Worm (Caenorhabditis elegans) whole organism, L2 larva: ENCODE results near the gene str-93.

Experiments
- F13H6.1 ChIP-seq: sonication (generic microtip); optimal IDR thresholded peaks from 2 replicates; lab custom pipeline; 2016; ENCODE audit warnings: missing genetic modification characterization, missing compliant biosample characterization
- R02D3.7 ChIP-seq: fragments of 150-350 bp; optimal IDR thresholded peaks from 2 replicates; lab custom pipeline; 2014; ENCODE audit warnings: missing biosample characterization, missing genetic modification characterization
- ZK546.5 ChIP-seq: sonication (generic microtip); optimal IDR thresholded peaks from 2 replicates; lab custom pipeline; 2017; ENCODE audit warnings: missing biosample characterization, missing genetic modification characterization
- alr-1 ChIP-seq: fragments of 150-350 bp; optimal IDR thresholded peaks from 2 replicates; lab custom pipeline; 2014; ENCODE audit warnings: missing biosample characterization, missing genetic modification characterization
- aly-2 ChIP-seq: fragments of 150-350 bp; optimal IDR thresholded peaks from 2 replicates; lab custom pipeline; 2014; ENCODE audit warnings: missing biosample characterization, missing genetic modification characterization
- ama-1 ChIP-seq: fragments of 150-350 bp; optimal IDR thresholded peaks from 2 replicates; lab custom pipeline; 2018; ENCODE audit warnings: inconsistent platforms
- ceh-16 ChIP-seq: fragments of 150-350 bp; optimal IDR thresholded peaks from 2 replicates; lab custom pipeline; 2014; ENCODE audit warnings: missing biosample characterization, missing genetic modification characterization
- crh-2 ChIP-seq: sonication (generic microtip); optimal IDR thresholded peaks from 2 replicates; lab custom pipeline; 2017; ENCODE audit warnings: missing biosample characterization, missing genetic modification characterization
- dmd-4 ChIP-seq: sonication (generic microtip); optimal IDR thresholded peaks from 2 replicates; lab custom pipeline; 2017; ENCODE audit warnings: missing biosample characterization, missing genetic modification characterization
- egl-27 ChIP-seq: sonication (generic microtip); optimal IDR thresholded peaks from 3 replicates; lab custom pipeline; 2017; ENCODE audit warnings: missing biosample characterization, missing genetic modification reagents, missing genetic modification characterization
- elt-1 ChIP-seq: fragments of 150-350 bp; optimal IDR thresholded peaks from 2 replicates; lab custom pipeline; 2014; ENCODE audit warnings: missing biosample characterization, missing genetic modification characterization
- elt-3 ChIP-seq: sonication (generic microtip); optimal IDR thresholded peaks from 2 replicates; lab custom pipeline; 2017; ENCODE audit warnings: missing biosample characterization, missing genetic modification characterization
- fos-1 ChIP-seq: fragments of 150-350 bp; optimal IDR thresholded peaks from 2 replicates; lab custom pipeline; 2014; ENCODE audit warnings: missing biosample characterization, missing genetic modification characterization
- gmeb-1 ChIP-seq: fragments of 150-350 bp; optimal IDR thresholded peaks from 2 replicates; lab custom pipeline; 2014; ENCODE audit warnings: missing biosample characterization, missing genetic modification characterization
- lin-11 ChIP-seq: fragments of 150-350 bp; sonication (generic microtip); optimal IDR thresholded peaks from 2 replicates; lab custom pipeline; 2014; ENCODE audit warnings: missing biosample characterization, missing genetic modification characterization, inconsistent platforms, mixed read lengths
- lin-39 ChIP-seq: fragments of 150-350 bp; optimal IDR thresholded peaks from 2 replicates; lab custom pipeline; 2014; ENCODE audit warnings: missing biosample characterization, missing genetic modification reagents, missing genetic modification characterization
- lsy-2 ChIP-seq, 2 experiments: fragments of 150-350 bp in 1 of 2; sonication (generic microtip) in 1 of 2; optimal IDR thresholded peaks; 2 replicates each; lab custom pipeline; 2014 to 2017; ENCODE audit warnings: missing biosample characterization in 2 of 2, missing genetic modification characterization in 2 of 2
- mab-5 ChIP-seq: fragments of 150-350 bp; optimal IDR thresholded peaks from 2 replicates; lab custom pipeline; 2014; ENCODE audit warnings: missing biosample characterization, missing genetic modification characterization
- mbf-1 ChIP-seq: sonication (generic microtip); optimal IDR thresholded peaks from 2 replicates; lab custom pipeline; 2017; ENCODE audit warnings: missing biosample characterization, missing genetic modification characterization
- mdl-1 ChIP-seq, 2 experiments: fragments of 150-350 bp in 1 of 2; sonication (generic microtip) in 1 of 2; optimal IDR thresholded peaks; 2 replicates each; lab custom pipeline; 2017; ENCODE audit warnings: missing biosample characterization in 2 of 2, missing genetic modification characterization in 2 of 2
- nhr-10 ChIP-seq: sonication (generic microtip); optimal IDR thresholded peaks from 2 replicates; lab custom pipeline; 2017; ENCODE audit warnings: missing biosample characterization, missing genetic modification characterization
- nhr-11 ChIP-seq: fragments of 150-350 bp; optimal IDR thresholded peaks from 2 replicates; lab custom pipeline; 2014; ENCODE audit warnings: missing biosample characterization, missing genetic modification characterization
- nhr-12 ChIP-seq: fragments of 150-350 bp; optimal IDR thresholded peaks from 2 replicates; lab custom pipeline; 2014; ENCODE audit warnings: missing biosample characterization, missing genetic modification characterization
- nhr-129 ChIP-seq: fragments of 150-350 bp; optimal IDR thresholded peaks from 2 replicates; lab custom pipeline; 2014; ENCODE audit warnings: missing biosample characterization, missing genetic modification characterization
- nhr-23 ChIP-seq: fragments of 150-350 bp; optimal IDR thresholded peaks from 2 replicates; lab custom pipeline; 2014; ENCODE audit warnings: missing biosample characterization, missing genetic modification reagents, missing genetic modification characterization
- nhr-25 ChIP-seq: fragments of 150-350 bp; sonication (generic microtip); optimal IDR thresholded peaks from 3 replicates; lab custom pipeline; 2014; ENCODE audit warnings: missing biosample characterization, missing genetic modification characterization
- nhr-6 ChIP-seq: fragments of 150-350 bp; optimal IDR thresholded peaks from 2 replicates; lab custom pipeline; 2014; ENCODE audit warnings: missing biosample characterization, missing genetic modification characterization
- nhr-77 ChIP-seq: fragments of 150-350 bp; optimal IDR thresholded peaks from 2 replicates; lab custom pipeline; 2014; ENCODE audit warnings: missing biosample characterization, missing genetic modification characterization
- peb-1 ChIP-seq: fragments of 150-350 bp; optimal IDR thresholded peaks from 2 replicates; lab custom pipeline; 2014; ENCODE audit warnings: missing biosample characterization, missing genetic modification characterization
- sem-4 ChIP-seq: fragments of 150-350 bp; optimal IDR thresholded peaks from 2 replicates; lab custom pipeline; 2014; ENCODE audit warnings: missing biosample characterization, missing genetic modification reagents, missing genetic modification characterization
- skn-1 ChIP-seq: sonication (generic microtip); optimal IDR thresholded peaks from 2 replicates; lab custom pipeline; 2017; ENCODE audit warnings: missing biosample characterization, missing genetic modification characterization
- sma-3 ChIP-seq: sonication (generic microtip); optimal IDR thresholded peaks from 2 replicates; lab custom pipeline; 2016; ENCODE audit warnings: missing genetic modification reagents, missing genetic modification characterization, missing compliant biosample characterization
- sma-9 ChIP-seq, 2 experiments: fragments of 150-350 bp in 1 of 2; sonication (generic microtip) in 1 of 2; optimal IDR thresholded peaks; 2 replicates each; lab custom pipeline; 2014 to 2016; ENCODE audit warnings: missing genetic modification characterization in 2 of 2, mild to moderate bottlenecking in 1 of 2, missing biosample characterization in 1 of 2, missing compliant biosample characterization in 1 of 2, missing genetic modification reagents in 1 of 2, moderate library complexity in 1 of 2
- snpc-4 ChIP-seq: fragments of 150-350 bp; optimal IDR thresholded peaks from 2 replicates; lab custom pipeline; 2014; ENCODE audit warnings: missing biosample characterization, missing genetic modification characterization
- unc-39 ChIP-seq: fragments of 150-350 bp; optimal IDR thresholded peaks from 2 replicates; lab custom pipeline; 2014; ENCODE audit warnings: missing biosample characterization, missing genetic modification characterization
- zag-1 ChIP-seq: fragments of 150-350 bp; optimal IDR thresholded peaks from 2 replicates; lab custom pipeline; 2014; ENCODE audit warnings: missing biosample characterization, missing genetic modification characterization
- ztf-1 ChIP-seq: fragments of 200-800 bp; sonication (Bioruptor generic); conservative IDR thresholded peaks from 2 replicates; pipeline ENCODE4 v1.3.6; 2022; ENCODE audit warnings: missing genetic modification characterization, missing compliant biosample characterization
- ztf-11 ChIP-seq: sonication (generic microtip); optimal IDR thresholded peaks from 2 replicates; lab custom pipeline; 2017; ENCODE audit warnings: missing biosample characterization, missing genetic modification characterization
- ztf-4 ChIP-seq: fragments of 150-350 bp; optimal IDR thresholded peaks from 2 replicates; lab custom pipeline; 2014; ENCODE audit warnings: missing biosample characterization, missing genetic modification characterization

The str-93 gene

DNA sequence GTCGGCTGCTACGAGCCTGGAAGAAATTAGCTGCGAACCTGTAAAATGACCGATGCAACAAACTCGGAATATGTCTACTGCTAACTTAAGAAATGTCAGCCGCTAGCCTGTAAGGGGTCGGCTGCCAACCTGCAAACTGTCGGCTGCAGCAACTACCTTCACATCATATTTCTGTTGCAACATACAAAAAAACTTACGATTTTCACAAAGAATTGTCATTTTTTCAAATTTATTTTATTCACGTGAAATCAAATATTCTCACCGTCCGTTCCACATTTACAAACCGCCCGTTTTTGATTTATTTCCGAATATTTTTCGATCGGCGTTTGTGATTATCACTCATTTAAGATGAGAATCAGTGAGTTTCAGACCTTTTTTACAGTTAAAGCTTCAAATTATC, 26.4 kb upstream of the str-93 start, which contains the start of gene Y26G10.6:
TSS of gene Y26G10.6 (plus strand) at position 301 of the 400 bp plus-strand sequence.
- TF ChIP-seq lsy-2 (tag; optimal IDR thresholded peaks at IDR 0.05; lab: Kevin White, UChicago) (no peak), nhr-129 (tag; lab: Kevin White, UChicago) (no peak), F13H6.1 (no peak), nhr-6 (tag; lab: Kevin White, UChicago) (no peak), gmeb-1 (no peak), ztf-4 (tag; lab: Kevin White, UChicago) (no peak), sem-4 (tag; lab: Kevin White, UChicago) (no peak), nhr-11 (tag; lab: Kevin White, UChicago) (no peak), skn-1 (tag; lab: Kevin White, UChicago) (no peak), alr-1 (tag; lab: Kevin White, UChicago) (no peak), peb-1 (no peak), ama-1 (lab: Kevin White, UChicago) (no peak), mbf-1 (tag; lab: Kevin White, UChicago) (no peak), aly-2 (tag; lab: Kevin White, UChicago) (no peak), elt-1 (tag; lab: Kevin White, UChicago) (no peak), nhr-10 (tag; lab: Kevin White, UChicago) (no peak), egl-27 (tag; lab: Kevin White, UChicago) (no peak), elt-3 (tag; lab: Kevin White, UChicago) (no peak)

DNA sequence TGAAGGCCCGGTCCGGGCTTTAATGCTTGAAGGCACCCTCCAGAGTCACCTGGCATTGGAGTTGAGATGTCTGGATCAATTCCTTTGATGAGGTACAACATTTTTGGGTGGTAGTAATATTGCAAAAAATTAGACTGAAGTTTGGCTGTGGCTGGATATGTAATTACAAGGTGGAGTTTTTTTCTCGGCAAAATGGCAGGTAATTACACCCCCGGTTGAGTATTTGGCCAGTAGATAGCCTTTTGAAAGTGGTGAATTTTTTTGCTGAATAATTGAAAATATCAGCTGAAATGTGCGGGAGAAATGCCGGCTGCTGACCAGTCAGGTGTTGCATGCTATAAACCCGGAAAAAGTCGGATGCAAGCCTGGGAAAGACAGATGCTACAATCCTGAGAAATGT, 25.9 kb upstream of the str-93 start, which contains the start of gene Y26G10.4:
TSS of gene Y26G10.4 (minus strand) at position 101 of the 400 bp plus-strand sequence.
- TF ChIP-seq zag-1 (no peak), sma-3 (GFP tag; lab: Kevin White, UChicago) (no peak), R02D3.7 (tag; lab: Kevin White, UChicago) (no peak), ztf-11 (tag; lab: Kevin White, UChicago) (no peak), nhr-77 (tag; lab: Kevin White, UChicago) (no peak), ama-1 (lab: Kevin White, UChicago) (no peak), dmd-4 (no peak), ceh-16 (tag; lab: Kevin White, UChicago) (no peak), lin-39 (tag; lab: Kevin White, UChicago) (no peak), crh-2 (tag; lab: Kevin White, UChicago) (no peak), sem-4 (tag; lab: Kevin White, UChicago) (no peak), nhr-11 (tag; lab: Kevin White, UChicago) (no peak), mab-5 (no peak), ztf-1 (no peak), nhr-23 (tag; lab: Kevin White, UChicago) (no peak), snpc-4 (tag; lab: Kevin White, UChicago) (no peak), nhr-12 (no peak), elt-1 (tag; lab: Kevin White, UChicago) (no peak)
- TF ChIP-seq, all 48 proteins: peak for 0

- TF ChIP-seq nhr-23 (tag; lab: Kevin White, UChicago) = no peak
- no peak for TF ChIP-seq ZK546.5 (tag; lab: Kevin White, UChicago)
- TF ChIP-seq fos-1 (tag; lab: Kevin White, UChicago) = no peak
- TF ChIP-seq aly-2 (tag; lab: Kevin White, UChicago) = no peak
- no peak for TF ChIP-seq unc-39 (tag; lab: Kevin White, UChicago)
- TF ChIP-seq egl-27 (tag; lab: Kevin White, UChicago) = no peak
- TF ChIP-seq ceh-16 (tag; lab: Kevin White, UChicago) = no peak
- no peak for TF ChIP-seq mdl-1 (tag; optimal IDR thresholded peaks at IDR 0.05; lab: Kevin White, UChicago)
- no peak for TF ChIP-seq ztf-1
- TF ChIP-seq sma-3 (GFP tag; lab: Kevin White, UChicago) = no peak
- no peak for TF ChIP-seq skn-1 (tag; lab: Kevin White, UChicago)
- TF ChIP-seq sma-9 (GFP tag; optimal IDR thresholded peaks at IDR 0.05; lab: Kevin White, UChicago) = no peak
- TF ChIP-seq sma-9 (tag; optimal IDR thresholded peaks at IDR 0.05; lab: Kevin White, UChicago) = no peak
- no peak for TF ChIP-seq peb-1
- no peak for TF ChIP-seq nhr-25 (tag; lab: Kevin White, UChicago)
- no peak for TF ChIP-seq nhr-12
- no peak for TF ChIP-seq lin-11 (tag; lab: Kevin White, UChicago)
Observed at ce11 chrV:17696753-17697152, 23.5 kb upstream of the str-93 start, which contains the start of gene spp-29. Gene spp-29 (minus strand): TSS chrV:17696853.
